Worm (Caenorhabditis elegans) whole organism, early embryonic: ENCODE results near the gene E02A10.3.

Experiments
- B0310.2 ChIP-seq: sonication (generic microtip); optimal IDR thresholded peaks from 2 replicates; lab custom pipeline; 2016; ENCODE audit warnings: mild to moderate bottlenecking, missing genetic modification characterization, missing compliant biosample characterization
- F13C5.2 ChIP-seq: sonication (generic microtip); optimal IDR thresholded peaks from 2 replicates; lab custom pipeline; 2017; ENCODE audit warnings: mild to moderate bottlenecking, missing genetic modification characterization, inconsistent platforms, missing compliant biosample characterization
- aly-1 ChIP-seq: sonication (generic microtip); optimal IDR thresholded peaks from 2 replicates; lab custom pipeline; 2016; ENCODE audit warnings: missing genetic modification characterization, missing compliant biosample characterization
- ama-1 ChIP-seq: fragments of 150-350 bp; optimal IDR thresholded peaks from 2 replicates; lab custom pipeline; 2014
- ceh-13 ChIP-seq: fragments of 200-800 bp; sonication (Bioruptor generic); optimal IDR thresholded peaks from 2 replicates; lab custom pipeline; 2018; ENCODE audit warnings: mild to moderate bottlenecking, missing genetic modification characterization, missing compliant biosample characterization
- ceh-36 ChIP-seq: sonication (generic microtip); optimal IDR thresholded peaks from 2 replicates; lab custom pipeline; 2016; ENCODE audit warnings: missing genetic modification characterization, inconsistent platforms, missing compliant biosample characterization
- ets-7 ChIP-seq: sonication (generic microtip); optimal IDR thresholded peaks from 2 replicates; lab custom pipeline; 2016; ENCODE audit warnings: missing genotype, missing genetic modification characterization, missing compliant biosample characterization
- flt-1 ChIP-seq: fragments of 200-800 bp; sonication (Bioruptor generic); IDR thresholded peaks from 2 replicates; pipeline ENCODE4 v1.3.6; 2022; ENCODE audit warnings: missing genetic modification characterization, missing compliant biosample characterization
- hmbx-1 ChIP-seq: sonication (generic microtip); optimal IDR thresholded peaks from 2 replicates; lab custom pipeline; 2016; ENCODE audit warnings: mild to moderate bottlenecking, missing genetic modification characterization, missing compliant biosample characterization
- hmg-4 ChIP-seq: fragments of 200-800 bp; sonication (Bioruptor generic); optimal IDR thresholded peaks from 2 replicates; lab custom pipeline; 2018; ENCODE audit warnings: mild to moderate bottlenecking, missing genetic modification characterization, missing compliant biosample characterization
- hnd-1 ChIP-seq: sonication (generic microtip); optimal IDR thresholded peaks from 2 replicates; lab custom pipeline; 2016; ENCODE audit warnings: missing genetic modification characterization, missing compliant biosample characterization
- pes-1 ChIP-seq: fragments of 200-800 bp; sonication (Bioruptor generic); IDR thresholded peaks from 2 replicates; pipeline ENCODE4 v1.3.6; 2022; ENCODE audit warnings: missing genetic modification reagents, missing genetic modification characterization, missing compliant biosample characterization
- scrt-1 ChIP-seq: fragments of 200-800 bp; sonication (Bioruptor generic); IDR thresholded peaks from 2 replicates; pipeline ENCODE4 v1.3.6; 2022; ENCODE audit warnings: missing genetic modification characterization, missing compliant biosample characterization
- sea-1 ChIP-seq: fragments of 200-800 bp; sonication (Bioruptor generic); conservative IDR thresholded peaks from 2 replicates; pipeline ENCODE4 v1.3.6; 2022; ENCODE audit warnings: missing genetic modification characterization, missing compliant biosample characterization
- tbx-11 ChIP-seq: fragments of 200-800 bp; sonication (Bioruptor generic); IDR thresholded peaks from 2 replicates; pipeline ENCODE4 v1.3.6; 2022; ENCODE audit warnings: missing genetic modification characterization, missing compliant biosample characterization
- tbx-37 ChIP-seq: fragments of 200-800 bp; sonication (Bioruptor generic); conservative IDR thresholded peaks from 2 replicates; pipeline ENCODE4 v1.3.6; 2022; ENCODE audit warnings: missing genetic modification reagents, missing genetic modification characterization, missing compliant biosample characterization
- tra-4 ChIP-seq: sonication (generic microtip); optimal IDR thresholded peaks from 2 replicates; lab custom pipeline; 2017; ENCODE audit warnings: missing genetic modification characterization, missing compliant biosample characterization

The E02A10.3 gene

ce11 chrV:12576495-12576947 lies 2.9 kb upstream of the E02A10.3 start, which contains the start of gene grl-23:
grl-23 (minus strand) TSS chrV:12576897.
- TF ChIP-seq hnd-1 (tag; lab: Kevin White, UChicago), result no peak
- TF ChIP-seq sea-1 (GFP tag; lab: Robert Waterston, UW), result no peak
- no peak for TF ChIP-seq pes-1 (GFP tag; lab: Robert Waterston, UW)
- no peak for TF ChIP-seq B0310.2 (tag; lab: Kevin White, UChicago)
- TF ChIP-seq flt-1, result no peak
- TF ChIP-seq ceh-36 (tag; lab: Kevin White, UChicago), result no peak
- no peak for TF ChIP-seq tbx-11 (GFP tag; lab: Robert Waterston, UW)
- TF ChIP-seq hmg-4 (GFP tag; lab: Kevin White, UChicago), result no peak
- no peak for TF ChIP-seq tra-4 (tag; lab: Kevin White, UChicago)
- TF ChIP-seq aly-1 (tag; lab: Kevin White, UChicago), result no peak
- no peak for TF ChIP-seq ets-7
- no peak for TF ChIP-seq F13C5.2 (tag; lab: Kevin White, UChicago)
- no peak for TF ChIP-seq hmbx-1 (tag; lab: Kevin White, UChicago)

ce11 chrV:12583421-12583820 lies 4.0 kb downstream of the E02A10.3 start:
- TF ChIP-seq ets-7 (no peak), hmg-4 (GFP tag; lab: Kevin White, UChicago) (no peak), flt-1 (no peak), aly-1 (tag; lab: Kevin White, UChicago) (no peak), tra-4 (tag; lab: Kevin White, UChicago) (no peak), scrt-1 (no peak), ceh-36 (tag; lab: Kevin White, UChicago) (no peak)

ce11 chrV:12584771-12585170 lies 5.4 kb downstream of the E02A10.3 start:
- TF ChIP-seq sea-1 (GFP tag; lab: Robert Waterston, UW) (no peak), ceh-13 (GFP tag; lab: Kevin White, UChicago) (no peak), ama-1 (lab: Kevin White, UChicago) (no peak), ets-7 (no peak), aly-1 (tag; lab: Kevin White, UChicago) (no peak), hnd-1 (tag; lab: Kevin White, UChicago) (no peak), flt-1 (no peak), ceh-36 (tag; lab: Kevin White, UChicago) (no peak), hmbx-1 (tag; lab: Kevin White, UChicago) (no peak), scrt-1 (no peak), F13C5.2 (tag; lab: Kevin White, UChicago) (no peak), B0310.2 (tag; lab: Kevin White, UChicago) (no peak), hmg-4 (GFP tag; lab: Kevin White, UChicago) (no peak), pes-1 (GFP tag; lab: Robert Waterston, UW) (no peak), tbx-37 (GFP tag; lab: Robert Waterston, UW) (no peak), tra-4 (tag; lab: Kevin White, UChicago) (no peak), tbx-11 (GFP tag; lab: Robert Waterston, UW) (no peak)

ce11 chrV:12586793-12587192 lies 7.4 kb downstream of the E02A10.3 start:
- no peak for TF ChIP-seq hmbx-1 (tag; lab: Kevin White, UChicago)
- TF ChIP-seq tbx-37 (GFP tag; lab: Robert Waterston, UW), result no peak
- no peak for TF ChIP-seq ama-1 (lab: Kevin White, UChicago)
- TF ChIP-seq F13C5.2 (tag; lab: Kevin White, UChicago), result no peak
- TF ChIP-seq tbx-11 (GFP tag; lab: Robert Waterston, UW), result no peak

- no peak for TF ChIP-seq pes-1 (GFP tag; lab: Robert Waterston, UW)
- no peak for TF ChIP-seq aly-1 (tag; lab: Kevin White, UChicago)
Observed at ce11 chrV:12588030-12588429, 8.6 kb downstream of the E02A10.3 start, which contains the start of gene C14C10.1. C14C10.1 (plus strand) TSS chrV:12588330.

ce11 chrV:12590601-12591000 lies 11.2 kb downstream of the E02A10.3 start, which contains the start of gene ttr-43:
ttr-43 (minus strand) TSS chrV:12590701.
- TF ChIP-seq flt-1 (no peak), B0310.2 (tag; lab: Kevin White, UChicago) (no peak), tra-4 (tag; lab: Kevin White, UChicago) (no peak), scrt-1 (no peak), tbx-37 (GFP tag; lab: Robert Waterston, UW) (no peak), pes-1 (GFP tag; lab: Robert Waterston, UW) (no peak), F13C5.2 (tag; lab: Kevin White, UChicago) (no peak)

ce11 chrV:12592379-12592778 lies 13.0 kb downstream of the E02A10.3 start, which contains the start of gene C14C10.2:
C14C10.2 (minus strand) TSS chrV:12592479.
- TF ChIP-seq B0310.2 (tag; lab: Kevin White, UChicago) (no peak), ceh-13 (GFP tag; lab: Kevin White, UChicago) (no peak), ama-1 (lab: Kevin White, UChicago) (no peak), hnd-1 (tag; lab: Kevin White, UChicago) (no peak), pes-1 (GFP tag; lab: Robert Waterston, UW) (no peak), ets-7 (no peak), hmg-4 (GFP tag; lab: Kevin White, UChicago) (no peak), tbx-37 (GFP tag; lab: Robert Waterston, UW) (no peak), aly-1 (tag; lab: Kevin White, UChicago) (no peak), tra-4 (tag; lab: Kevin White, UChicago) (no peak), F13C5.2 (tag; lab: Kevin White, UChicago) (no peak), sea-1 (GFP tag; lab: Robert Waterston, UW) (no peak)

ce11 chrV:12596196-12596595 lies 16.8 kb downstream of the E02A10.3 start, which contains the start of gene mma-1:
mma-1 (minus strand) TSS chrV:12596296.
- TF ChIP-seq sea-1 (GFP tag; lab: Robert Waterston, UW), result no peak
- no peak for TF ChIP-seq B0310.2 (tag; lab: Kevin White, UChicago)
- no peak for TF ChIP-seq ama-1 (lab: Kevin White, UChicago)
- no peak for TF ChIP-seq hmg-4 (GFP tag; lab: Kevin White, UChicago)
- no peak for TF ChIP-seq ceh-36 (tag; lab: Kevin White, UChicago)
- TF ChIP-seq tbx-11 (GFP tag; lab: Robert Waterston, UW), result no peak
- TF ChIP-seq aly-1 (tag; lab: Kevin White, UChicago), result no peak
- no peak for TF ChIP-seq tra-4 (tag; lab: Kevin White, UChicago)
- TF ChIP-seq scrt-1, result no peak
- no peak for TF ChIP-seq ets-7
